Worm (Caenorhabditis elegans) whole organism, L1 larva: ENCODE results near the gene K11H3.2.

ENCODE experiments used
- egl-13 ChIP-seq: sonication (generic microtip); optimal IDR thresholded peaks from 2 replicates; lab custom pipeline; 2016; ENCODE audit warnings: missing genotype, missing genetic modification reagents, missing genetic modification characterization, missing compliant biosample characterization
- fkh-10 ChIP-seq: sonication (generic microtip); optimal IDR thresholded peaks from 2 replicates; lab custom pipeline; 2017; ENCODE audit warnings: missing biosample characterization, missing genetic modification reagents, missing genetic modification characterization
- fkh-4 ChIP-seq: sonication (generic microtip); optimal IDR thresholded peaks from 2 replicates; lab custom pipeline; 2016; ENCODE audit warnings: missing compliant biosample characterization, missing genetic modification characterization, borderline replicate concordance
- isw-1 ChIP-seq: fragments of 200-800 bp; sonication (Bioruptor generic); IDR thresholded peaks from 2 replicates; pipeline ENCODE4 v1.3.6; 2022; ENCODE audit warnings: missing genetic modification characterization, missing compliant biosample characterization
- lin-14 ChIP-seq: fragments of 200-800 bp; sonication (Bioruptor generic); optimal IDR thresholded peaks from 2 replicates; lab custom pipeline; 2018; ENCODE audit warnings: mild to moderate bottlenecking, missing genetic modification characterization, moderate library complexity, missing compliant biosample characterization
- mep-1 ChIP-seq: fragments of 150-350 bp; optimal IDR thresholded peaks from 2 replicates; lab custom pipeline; 2014; ENCODE audit warnings: missing biosample characterization, missing genetic modification characterization
- nhr-19 ChIP-seq: fragments of 200-800 bp; sonication (Bioruptor generic); conservative IDR thresholded peaks from 2 replicates; pipeline ENCODE4 v1.3.6; 2022; ENCODE audit warnings: missing genetic modification characterization, missing compliant biosample characterization
- nhr-28 ChIP-seq: fragments of 150-350 bp; optimal IDR thresholded peaks from 2 replicates; lab custom pipeline; 2014; ENCODE audit warnings: missing biosample characterization, missing genetic modification characterization
- rnt-1 ChIP-seq: sonication (generic microtip); optimal IDR thresholded peaks from 2 replicates; lab custom pipeline; 2016; ENCODE audit warnings: mild to moderate bottlenecking, missing genetic modification characterization, moderate library complexity, missing compliant biosample characterization

- TF ChIP-seq rnt-1 (tag; lab: Kevin White, UChicago) (no peak), lin-14 (GFP tag; lab: Kevin White, UChicago) (no peak), isw-1 (GFP tag; lab: Robert Waterston, UW) (no peak), fkh-10 (no peak), mep-1 (no peak), egl-13 (tag; lab: Kevin White, UChicago) (no peak), nhr-19 (GFP tag; lab: Robert Waterston, UW) (no peak), nhr-28 (no peak), fkh-4 (no peak)
Measured at ce11 chrIII:9846093-9846492, at the start of gene K11H3.2.
